Fruit fly (Drosophila melanogaster): ENCODE results near the gene CG17294.

CG17294 gene

dm6 chr2L:8374235-8374634 lies 2.6 kb upstream of the CG17294 start, which contains the start of gene Wdr82:
Wdr82 (plus strand) TSS chr2L:8374461.
- TF ChIP-seq ovo (GFP tag; optimal IDR thresholded peaks at IDR 0.05): no peak
- TF ChIP-seq CG14711 (tag; optimal IDR thresholded peaks at IDR 0.05): no peak
- TF ChIP-seq bab1 (GFP tag; optimal IDR thresholded peaks at IDR 0.05): peak; percentile 56
- no peak for TF ChIP-seq Clk (GFP tag; optimal IDR thresholded peaks at IDR 0.05)
- no peak for TF ChIP-seq tj (GFP tag; optimal IDR thresholded peaks at IDR 0.05)

DNA sequence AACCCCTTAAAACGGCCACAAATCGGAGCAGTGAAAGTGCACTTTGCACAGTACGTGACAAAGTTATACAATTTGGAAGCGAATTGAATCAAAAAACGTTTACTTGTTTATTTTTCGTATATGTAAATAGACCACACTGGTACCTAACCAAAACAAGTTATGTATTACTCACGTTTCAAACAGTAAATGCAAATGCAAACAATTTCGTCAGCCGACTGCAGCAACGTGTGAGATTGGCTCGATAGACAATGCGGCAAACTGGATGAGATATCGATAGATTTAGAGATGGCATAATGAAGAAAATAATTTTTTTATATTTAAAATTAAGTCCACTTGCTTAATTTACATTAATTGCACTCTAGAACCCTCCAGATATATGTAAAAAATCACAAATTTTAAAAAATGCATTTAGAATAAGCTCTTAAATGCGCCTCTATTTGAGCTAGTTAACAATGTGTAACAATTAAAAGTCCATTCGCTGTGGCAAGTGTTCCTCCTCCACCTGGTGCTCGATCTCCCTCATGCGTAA lies 4.7 kb downstream of the CG17294 start, which contains the start of gene AlaRS:
AlaRS (minus strand) TSS at position 257 of the 529 bp plus-strand sequence.
- peak; percentile 52 for TF ChIP-seq CG14711 (tag; optimal IDR thresholded peaks at IDR 0.05)
- TF ChIP-seq bab1 (GFP tag; optimal IDR thresholded peaks at IDR 0.05): peak; percentile 71
- no peak for TF ChIP-seq pad (GFP tag; optimal IDR thresholded peaks at IDR 0.05)
- peak; percentile 29 for TF ChIP-seq CG7045 (GFP tag; optimal IDR thresholded peaks at IDR 0.05)
- TF ChIP-seq CG12768 (GFP tag; optimal IDR thresholded peaks at IDR 0.05): peak; percentile 61
- peak; percentile 87 for TF ChIP-seq kay (GFP tag; ENCODE audit: borderline replicate concordance)
- peak; percentile 69 for TF ChIP-seq tj (GFP tag; optimal IDR thresholded peaks at IDR 0.05)
- no peak for TF ChIP-seq ovo (GFP tag; optimal IDR thresholded peaks at IDR 0.05)
- peak; percentile 40 for TF ChIP-seq CG1620 (GFP tag; optimal IDR thresholded peaks at IDR 0.05)
- TF ChIP-seq Hr96 (GFP tag; optimal IDR thresholded peaks at IDR 0.05): no peak
- TF ChIP-seq Crg-1 (GFP tag; optimal IDR thresholded peaks at IDR 0.05): peak; percentile 30
- peak; percentile 24 for TF ChIP-seq cic (GFP tag; optimal IDR thresholded peaks at IDR 0.05)
- no peak for TF ChIP-seq cnc (optimal IDR thresholded peaks at IDR 0.05)
- TF ChIP-seq CG33017 (tag; optimal IDR thresholded peaks at IDR 0.05): peak; percentile 60
- TF ChIP-seq CG11617 (GFP tag; optimal IDR thresholded peaks at IDR 0.05): peak; percentile 70
- no peak for TF ChIP-seq Clk (GFP tag; optimal IDR thresholded peaks at IDR 0.05)
- TF ChIP-seq Mnt (GFP tag; optimal IDR thresholded peaks at IDR 0.05): peak; percentile 90
- peak; percentile 51 for TF ChIP-seq CG7101 (tag; optimal IDR thresholded peaks at IDR 0.05)
- TF ChIP-seq toe (GFP tag; optimal IDR thresholded peaks at IDR 0.05): peak; percentile 34
- TF ChIP-seq CG5204 (GFP tag; optimal IDR thresholded peaks at IDR 0.05): peak; percentile 37

dm6 chr2L:8382646-8383045 lies 5.8 kb downstream of the CG17294 start, which contains the start of the genes CG13392 and Rcd4:
CG13392 (minus strand) TSS chr2L:8382807.
Rcd4 (plus strand) TSS chr2L:8382861.
- peak; percentile 57 for TF ChIP-seq toe (GFP tag; optimal IDR thresholded peaks at IDR 0.05)
- peak; percentile 72 for TF ChIP-seq CG33017 (tag; optimal IDR thresholded peaks at IDR 0.05)
- TF ChIP-seq Crg-1 (GFP tag; optimal IDR thresholded peaks at IDR 0.05): peak; percentile 91
- TF ChIP-seq kay (GFP tag; ENCODE audit: borderline replicate concordance): peak; percentile 59
- peak; percentile 73 for TF ChIP-seq CG7045 (GFP tag; optimal IDR thresholded peaks at IDR 0.05)
- peak; percentile 62 for TF ChIP-seq CG11617 (GFP tag; optimal IDR thresholded peaks at IDR 0.05)
- peak; percentile 83 for TF ChIP-seq CG1620 (GFP tag; optimal IDR thresholded peaks at IDR 0.05)
- no peak for TF ChIP-seq cnc (optimal IDR thresholded peaks at IDR 0.05)
- peak; percentile 63 for TF ChIP-seq cic (GFP tag; optimal IDR thresholded peaks at IDR 0.05)
- TF ChIP-seq Hr96 (GFP tag; optimal IDR thresholded peaks at IDR 0.05): peak; percentile 80
- TF ChIP-seq CG5204 (GFP tag; optimal IDR thresholded peaks at IDR 0.05): peak; percentile 62
- TF ChIP-seq bab1 (GFP tag; optimal IDR thresholded peaks at IDR 0.05): peak; percentile 82
- TF ChIP-seq tj (GFP tag; optimal IDR thresholded peaks at IDR 0.05): peak; percentile 53
- peak; percentile 73 for TF ChIP-seq ovo (GFP tag; optimal IDR thresholded peaks at IDR 0.05)
- peak; percentile 77 for TF ChIP-seq CG12768 (GFP tag; optimal IDR thresholded peaks at IDR 0.05)
- peak; percentile 88 for TF ChIP-seq CG7101 (tag; optimal IDR thresholded peaks at IDR 0.05)
- peak; percentile 80 for TF ChIP-seq pad (GFP tag; optimal IDR thresholded peaks at IDR 0.05)
- peak; percentile 27 for TF ChIP-seq Clk (GFP tag; optimal IDR thresholded peaks at IDR 0.05)
- peak; percentile 88 for TF ChIP-seq Mnt (GFP tag; optimal IDR thresholded peaks at IDR 0.05)
- TF ChIP-seq CG14711 (tag; optimal IDR thresholded peaks at IDR 0.05): peak; percentile 70

DNA sequence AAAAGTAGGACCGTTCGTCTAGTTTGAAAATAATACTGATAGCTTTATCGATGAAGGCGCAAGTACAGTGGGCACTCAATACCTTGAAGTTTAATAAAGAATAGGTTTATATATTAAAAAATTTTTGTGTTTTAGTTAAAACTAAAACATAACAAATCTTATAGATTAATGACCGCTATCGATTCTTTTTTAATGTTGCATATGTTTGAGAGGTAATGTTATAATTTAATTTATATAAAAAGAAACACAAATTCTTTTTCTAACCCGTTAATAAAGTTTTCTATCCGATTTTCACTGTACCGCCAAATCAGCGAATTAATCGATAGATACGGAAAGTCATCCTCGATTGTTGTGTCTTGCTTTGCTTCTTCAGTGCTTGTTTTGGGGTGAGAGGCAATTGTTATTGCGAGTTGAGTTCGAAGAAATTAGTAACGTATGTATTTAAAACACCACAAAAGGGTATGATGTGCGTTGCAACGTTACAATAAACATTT lies 7.3 kb downstream of the CG17294 start, which contains the start of the genes Dad1 and CG13384:
Dad1 (minus strand) TSS at position 30 of the 494 bp plus-strand sequence.
CG13384 (plus strand) TSS at position 348 of the 494 bp plus-strand sequence.
- TF ChIP-seq CG5204 (GFP tag; optimal IDR thresholded peaks at IDR 0.05) (peak; percentile 94), cic (GFP tag; optimal IDR thresholded peaks at IDR 0.05) (peak; percentile 81), kay (GFP tag; ENCODE audit: borderline replicate concordance) (peak; percentile 89), CG14711 (tag; optimal IDR thresholded peaks at IDR 0.05) (peak; percentile 92), CG7045 (GFP tag; optimal IDR thresholded peaks at IDR 0.05) (peak; percentile 94), Crg-1 (GFP tag; optimal IDR thresholded peaks at IDR 0.05) (peak; percentile 88), CG1620 (GFP tag; optimal IDR thresholded peaks at IDR 0.05) (peak; percentile 85), Mnt (GFP tag; optimal IDR thresholded peaks at IDR 0.05) (peak; percentile 72), pad (GFP tag; optimal IDR thresholded peaks at IDR 0.05) (peak; percentile 83), CG12768 (GFP tag; optimal IDR thresholded peaks at IDR 0.05) (peak; percentile 96), CG11617 (GFP tag; optimal IDR thresholded peaks at IDR 0.05) (peak; percentile 96), tj (GFP tag; optimal IDR thresholded peaks at IDR 0.05) (peak; percentile 88), CG7101 (tag; optimal IDR thresholded peaks at IDR 0.05) (peak; percentile 98), Hr96 (GFP tag; optimal IDR thresholded peaks at IDR 0.05) (peak; percentile 79), toe (GFP tag; optimal IDR thresholded peaks at IDR 0.05) (peak; percentile 89), CG33017 (tag; optimal IDR thresholded peaks at IDR 0.05) (peak; percentile 96), cnc (optimal IDR thresholded peaks at IDR 0.05) (no peak), ovo (GFP tag; optimal IDR thresholded peaks at IDR 0.05) (peak; percentile 78), Clk (GFP tag; optimal IDR thresholded peaks at IDR 0.05) (peak; percentile 85), bab1 (GFP tag; optimal IDR thresholded peaks at IDR 0.05) (peak; percentile 97)

dm6 chr2L:8384985-8385519 lies 8.2 kb downstream of the CG17294 start:
- TF ChIP-seq CG7045 (GFP tag; optimal IDR thresholded peaks at IDR 0.05) (peak; percentile 62), CG33017 (tag; optimal IDR thresholded peaks at IDR 0.05) (no peak), Hr96 (GFP tag; optimal IDR thresholded peaks at IDR 0.05) (no peak), cnc (optimal IDR thresholded peaks at IDR 0.05) (no peak), tj (GFP tag; optimal IDR thresholded peaks at IDR 0.05) (no peak), Mnt (GFP tag; optimal IDR thresholded peaks at IDR 0.05) (no peak), Clk (GFP tag; optimal IDR thresholded peaks at IDR 0.05) (no peak), bab1 (GFP tag; optimal IDR thresholded peaks at IDR 0.05) (no peak), toe (GFP tag; optimal IDR thresholded peaks at IDR 0.05) (no peak), CG1620 (GFP tag; optimal IDR thresholded peaks at IDR 0.05) (no peak), kay (GFP tag; ENCODE audit: borderline replicate concordance) (peak; percentile 92), Crg-1 (GFP tag; optimal IDR thresholded peaks at IDR 0.05) (no peak), ovo (GFP tag; optimal IDR thresholded peaks at IDR 0.05) (no peak), pad (GFP tag; optimal IDR thresholded peaks at IDR 0.05) (no peak), CG11617 (GFP tag; optimal IDR thresholded peaks at IDR 0.05) (no peak), CG7101 (tag; optimal IDR thresholded peaks at IDR 0.05) (peak; percentile 12), cic (GFP tag; optimal IDR thresholded peaks at IDR 0.05) (peak; percentile 2), CG14711 (tag; optimal IDR thresholded peaks at IDR 0.05) (peak; percentile 6), CG5204 (GFP tag; optimal IDR thresholded peaks at IDR 0.05) (no peak), CG12768 (GFP tag; optimal IDR thresholded peaks at IDR 0.05) (no peak)
